Fruit fly (Drosophila melanogaster) whole organism, adult: ENCODE data around the gene ex.
"Not testable (repeated sequence)": the region's sequence is repeated elsewhere in the genome, so short reads cannot be mapped to it uniquely, and the experiment has no call there.

Experiments used
- cnc ChIP-seq, 2 experiments: fragments of >200 bp; optimal IDR thresholded peaks; 2 replicates each; lab custom pipeline; 2017
- tj ChIP-seq: fragments of 200-800 bp; sonication (Bioruptor generic); optimal IDR thresholded peaks from 3 replicates; lab custom pipeline; 2017; ENCODE audit warnings: missing biosample characterization, mild to moderate bottlenecking, missing genetic modification characterization, moderate library complexity
- toe ChIP-seq: fragments of 200-800 bp; sonication (Bioruptor generic); optimal IDR thresholded peaks from 2 replicates; lab custom pipeline; 2016; ENCODE audit warnings: missing biosample characterization, missing genetic modification characterization

DNA sequence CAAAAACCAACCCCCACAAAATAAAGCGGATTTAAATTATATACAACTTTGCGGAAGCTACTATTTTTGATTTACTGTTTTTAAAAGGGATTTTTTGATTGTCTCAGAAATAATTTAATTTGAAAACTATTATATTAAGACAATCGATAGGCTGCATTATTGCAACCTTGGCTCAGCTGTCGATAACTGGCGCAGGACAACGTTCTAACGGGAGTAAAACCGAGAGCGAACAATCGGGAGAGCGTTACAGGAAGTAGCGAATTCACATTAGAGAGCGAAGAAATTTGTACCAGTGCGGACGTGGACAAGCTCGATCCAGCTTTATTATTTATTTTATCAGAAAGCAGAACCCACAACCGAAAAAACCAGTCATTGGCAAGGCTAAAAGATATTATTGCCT, 24.2 kb downstream of the ex start, which contains the start of gene CG4133:
- TF ChIP-seq toe; tj (GFP tag; lab: Kevin White, UChicago); cnc (optimal IDR thresholded peaks at IDR 0.05; lab: Kevin White, UChicago): not testable (repeated sequence)
